In the genomic region with DNA sequence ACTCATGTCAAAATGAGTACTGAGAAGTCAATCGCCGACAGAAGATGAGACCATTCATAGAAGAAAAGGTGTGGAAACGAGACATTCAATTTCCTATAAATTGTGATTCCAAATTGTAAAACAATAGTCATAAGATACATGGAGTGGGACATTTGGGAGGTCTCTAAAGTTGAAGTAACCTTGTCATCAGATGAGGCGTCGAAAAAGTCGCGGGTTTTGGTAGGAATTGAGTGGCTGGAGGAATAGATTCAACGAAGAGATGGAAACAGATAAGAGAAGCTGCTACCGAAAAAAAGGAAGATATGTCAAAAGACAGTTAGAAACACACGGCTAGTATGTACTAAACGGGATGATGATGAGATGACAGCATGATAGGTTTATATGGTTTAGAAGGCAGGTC, we compare ENCODE assay signal across 1 worm cellular context.
A peak's percentile ranks its signal among the peaks of the same experiment; 100 is the strongest.
TF ChIP-seq lines count a peak whose summit lies in the region.

No protein-coding gene starts in this region.

TF ChIP-seq in whole organism, L1 larva, 84 proteins besides CTCF, POLR2A, EP300 and RAD21 (continued from another document):
- TF ChIP-seq C34B4.2 (tag; optimal IDR thresholded peaks at IDR 0.05; lab: Kevin White, UChicago) = no peak
- TF ChIP-seq nhr-20 (tag; optimal IDR thresholded peaks at IDR 0.05; lab: Kevin White, UChicago) = peak; percentile 36
- no peak for TF ChIP-seq zip-4 (GFP tag; optimal IDR thresholded peaks at IDR 0.05; lab: Kevin White, UChicago)
- TF ChIP-seq ets-5 (GFP tag; IDR thresholded peaks at IDR 0.05; lab: Robert Waterston, UW) = no peak
- TF ChIP-seq sup-37 (GFP tag; optimal IDR thresholded peaks at IDR 0.05; lab: Kevin White, UChicago) = no peak
- TF ChIP-seq nhr-90 (tag; optimal IDR thresholded peaks at IDR 0.05; lab: Kevin White, UChicago; ENCODE audit: poor library complexity) = peak; percentile 28
- peak in 1 of 2 experiments; percentile 8 for TF ChIP-seq lsy-2 (tag; optimal IDR thresholded peaks at IDR 0.05; lab: Kevin White, UChicago)
- TF ChIP-seq C16A3.4 (tag; optimal IDR thresholded peaks at IDR 0.05; lab: Kevin White, UChicago) = peak; percentile 4
- TF ChIP-seq unc-130 (tag; optimal IDR thresholded peaks at IDR 0.05; lab: Kevin White, UChicago) = no peak
- TF ChIP-seq ama-1 (optimal IDR thresholded peaks at IDR 0.05; lab: Kevin White, UChicago) = no peak
- TF ChIP-seq nhr-12 (tag; optimal IDR thresholded peaks at IDR 0.05; lab: Kevin White, UChicago) = no peak
- no peak for TF ChIP-seq sox-4 (tag; optimal IDR thresholded peaks at IDR 0.05; lab: Kevin White, UChicago)
